Fruit fly (Drosophila melanogaster) whole organism, embryonic: ENCODE measurements around the gene Paf-AHalpha.

Source experiments
- Adf1 ChIP-seq: fragments of 200-800 bp; sonication (Bioruptor generic); IDR thresholded peaks from 2 replicates; pipeline ENCODE4 v1.3.6; 2022; ENCODE audit warnings: missing biosample characterization, missing genetic modification characterization
- CG10267 ChIP-seq: fragments of 200-800 bp; sonication (Bioruptor generic); optimal IDR thresholded peaks from 2 replicates; lab custom pipeline; 2018; ENCODE audit warnings: missing biosample characterization, mild to moderate bottlenecking, missing genetic modification characterization, moderate library complexity
- CG10366 ChIP-seq: fragments of 200-800 bp; sonication (Bioruptor generic); IDR thresholded peaks from 2 replicates; pipeline ENCODE4 v1.3.6; 2022; ENCODE audit warnings: missing biosample characterization, missing genetic modification characterization
- CG11456 ChIP-seq: fragments of 200-800 bp; sonication (Bioruptor generic); IDR thresholded peaks from 3 replicates; pipeline ENCODE4 v1.3.6; 2022; ENCODE audit warnings: missing biosample characterization, missing genetic modification characterization
- CG11560 ChIP-seq: fragments of 200-800 bp; sonication (Bioruptor generic); IDR thresholded peaks from 3 replicates; pipeline ENCODE4 v1.3.6; 2022; ENCODE audit warnings: missing biosample characterization, missing genetic modification characterization
- CG12104 ChIP-seq: fragments of 200-800 bp; sonication (Bioruptor generic); optimal IDR thresholded peaks from 3 replicates; lab custom pipeline; 2016; ENCODE audit warnings: missing biosample characterization, missing genetic modification characterization
- CG12219 ChIP-seq: fragments of 200-800 bp; sonication (Bioruptor generic); optimal IDR thresholded peaks from 3 replicates; lab custom pipeline; 2018; ENCODE audit warnings: missing biosample characterization, mild to moderate bottlenecking, missing genetic modification characterization
- CG13624 ChIP-seq: fragments of 200-800 bp; sonication (Bioruptor generic); optimal IDR thresholded peaks from 2 replicates; lab custom pipeline; 2016; ENCODE audit warnings: missing biosample characterization, missing genetic modification characterization
- CG13894 ChIP-seq: fragments of 200-800 bp; sonication (Bioruptor generic); optimal IDR thresholded peaks from 3 replicates; lab custom pipeline; 2018; ENCODE audit warnings: missing biosample characterization, mild to moderate bottlenecking, missing genetic modification characterization, moderate library complexity
- CG14441 ChIP-seq: fragments of 200-800 bp; sonication (Bioruptor generic); IDR thresholded peaks from 2 replicates; pipeline ENCODE4 v1.3.6; 2022; ENCODE audit warnings: missing biosample characterization, missing genetic modification characterization
- CG16863 ChIP-seq: fragments of 200-800 bp; sonication (Bioruptor generic); optimal IDR thresholded peaks from 3 replicates; lab custom pipeline; 2016; ENCODE audit warnings: missing biosample characterization, missing genetic modification characterization
- CG1832 ChIP-seq: fragments of 200-800 bp; sonication (Bioruptor generic); optimal IDR thresholded peaks from 2 replicates; lab custom pipeline; 2017; ENCODE audit warnings: missing biosample characterization, mild to moderate bottlenecking, missing genetic modification characterization, inconsistent platforms
- CG2199 ChIP-seq: fragments of 200-800 bp; sonication (Bioruptor generic); IDR thresholded peaks from 3 replicates; pipeline ENCODE4 v1.3.6; 2022; ENCODE audit warnings: missing biosample characterization, missing genetic modification characterization
- CG33557 ChIP-seq: fragments of 200-800 bp; sonication (Bioruptor generic); optimal IDR thresholded peaks from 2 replicates; lab custom pipeline; 2019; ENCODE audit warnings: missing biosample characterization, mild to moderate bottlenecking, missing genetic modification characterization, moderate library complexity
- CG34376 ChIP-seq: fragments of 200-800 bp; sonication (Bioruptor generic); optimal IDR thresholded peaks from 2 replicates; lab custom pipeline; 2018; ENCODE audit warnings: missing biosample characterization, mild to moderate bottlenecking, missing genetic modification characterization
- CG3838 ChIP-seq: fragments of 200-800 bp; sonication (Bioruptor generic); optimal IDR thresholded peaks from 3 replicates; lab custom pipeline; 2016; ENCODE audit warnings: missing biosample characterization, missing genetic modification characterization
- CG3847 ChIP-seq: fragments of 200-800 bp; sonication (Bioruptor generic); IDR thresholded peaks from 2 replicates; pipeline ENCODE4 v1.3.6; 2022; ENCODE audit warnings: missing biosample characterization, missing genetic modification characterization
- CG42726 ChIP-seq: fragments of 200-800 bp; sonication (Bioruptor generic); IDR thresholded peaks from 2 replicates; pipeline ENCODE4 v1.3.6; 2022; ENCODE audit warnings: missing biosample characterization, missing genetic modification characterization; ENCODE audit not compliant: partially characterized antibody
- CG7556 ChIP-seq: fragments of 200-800 bp; sonication (Bioruptor generic); optimal IDR thresholded peaks from 2 replicates; lab custom pipeline; 2017; ENCODE audit warnings: missing biosample characterization, mild to moderate bottlenecking, missing genetic modification characterization
- CG7745 ChIP-seq: fragments of 200-800 bp; sonication (Bioruptor generic); optimal IDR thresholded peaks from 2 replicates; lab custom pipeline; 2018; ENCODE audit warnings: missing biosample characterization, mild to moderate bottlenecking, missing genetic modification characterization, moderate library complexity
- CrebB ChIP-seq: fragments of 200-800 bp; sonication (Bioruptor generic); optimal IDR thresholded peaks from 3 replicates; lab custom pipeline; 2018; ENCODE audit warnings: missing biosample characterization, mild to moderate bottlenecking, missing genetic modification characterization
- D19B ChIP-seq: fragments of 200-800 bp; sonication (Bioruptor generic); optimal IDR thresholded peaks from 2 replicates; lab custom pipeline; 2017; ENCODE audit warnings: missing biosample characterization, mild to moderate bottlenecking, missing genetic modification characterization
- Deaf1 ChIP-seq: fragments of 200-800 bp; optimal IDR thresholded peaks from 3 replicates; lab custom pipeline; 2019; ENCODE audit warnings: missing biosample characterization, mild to moderate bottlenecking, missing genetic modification characterization, moderate library complexity
- Dip2 ChIP-seq: fragments of 200-800 bp; sonication (Bioruptor generic); IDR thresholded peaks from 2 replicates; pipeline ENCODE4 v1.3.6; 2022; ENCODE audit warnings: missing biosample characterization, missing genetic modification characterization
- Dll ChIP-seq: fragments of 200-800 bp; sonication (Bioruptor generic); IDR thresholded peaks from 4 replicates; pipeline ENCODE4 v1.3.6; 2022; ENCODE audit warnings: missing biosample characterization, missing genetic modification characterization; ENCODE audit not compliant: partially characterized antibody
- H2.0 ChIP-seq: fragments of 200-800 bp; sonication (Bioruptor generic); IDR thresholded peaks from 2 replicates; pipeline ENCODE4 v1.3.6; 2022; ENCODE audit warnings: missing biosample characterization, missing genetic modification characterization
- Lhr ChIP-seq: fragments of 200-800 bp; sonication (Bioruptor generic); optimal IDR thresholded peaks from 3 replicates; lab custom pipeline; 2017; ENCODE audit warnings: mild to moderate bottlenecking, missing biosample characterization, missing genetic modification reagents, missing genetic modification characterization
- MBD-R2 ChIP-seq: fragments of 200-800 bp; sonication (Bioruptor generic); IDR thresholded peaks from 2 replicates; pipeline ENCODE4 v1.3.6; 2022; ENCODE audit warnings: missing biosample characterization, missing genetic modification characterization
- Meics ChIP-seq: fragments of 200-800 bp; sonication (Bioruptor generic); optimal IDR thresholded peaks from 2 replicates; lab custom pipeline; 2017; ENCODE audit warnings: missing biosample characterization, mild to moderate bottlenecking, missing genetic modification characterization
- Myb ChIP-seq: fragments of 200-800 bp; sonication (Bioruptor generic); optimal IDR thresholded peaks from 2 replicates; lab custom pipeline; 2016; ENCODE audit warnings: missing biosample characterization, missing genetic modification characterization
- Nf-YC ChIP-seq: fragments of 200-800 bp; optimal IDR thresholded peaks from 3 replicates; lab custom pipeline; 2019; ENCODE audit warnings: missing biosample characterization, mild to moderate bottlenecking, missing genetic modification characterization, moderate library complexity
- Ravus ChIP-seq: fragments of 200-800 bp; sonication (Bioruptor generic); IDR thresholded peaks from 2 replicates; pipeline ENCODE4 v1.3.6; 2022; ENCODE audit warnings: missing biosample characterization, missing genetic modification characterization
- Tbp ChIP-seq: fragments of >200 bp; optimal IDR thresholded peaks from 2 replicates; lab custom pipeline; 2018; ENCODE audit warnings: missing biosample characterization, missing genetic modification characterization
- aop ChIP-seq: fragments of 200-800 bp; sonication (Bioruptor generic); IDR thresholded peaks from 2 replicates; pipeline ENCODE4 v1.3.6; 2022; ENCODE audit warnings: missing biosample characterization, missing genetic modification characterization
- chm ChIP-seq: fragments of 200-800 bp; sonication (Bioruptor generic); IDR thresholded peaks from 2 replicates; pipeline ENCODE4 v1.3.6; 2022; ENCODE audit warnings: missing biosample characterization, missing genetic modification characterization
- chn ChIP-seq: fragments of 200-800 bp; sonication (Bioruptor generic); optimal IDR thresholded peaks from 2 replicates; lab custom pipeline; 2016; ENCODE audit warnings: missing biosample characterization, missing genetic modification characterization
- ci ChIP-seq: fragments of 200-800 bp; sonication (Bioruptor generic); IDR thresholded peaks from 3 replicates; pipeline ENCODE4 v1.3.6; 2022; ENCODE audit warnings: missing biosample characterization, missing genetic modification characterization
- corto ChIP-seq: fragments of 200-800 bp; sonication (Bioruptor generic); optimal IDR thresholded peaks from 2 replicates; lab custom pipeline; 2016; ENCODE audit warnings: missing biosample characterization, mild to moderate bottlenecking, missing genetic modification characterization, moderate library complexity
- fd96Cb ChIP-seq: fragments of 200-800 bp; sonication (Bioruptor generic); optimal IDR thresholded peaks from 2 replicates; lab custom pipeline; 2018; ENCODE audit warnings: missing biosample characterization, mild to moderate bottlenecking, missing genetic modification characterization, moderate library complexity
- fu2 ChIP-seq: fragments of 200-800 bp; sonication (Bioruptor generic); optimal IDR thresholded peaks from 2 replicates; lab custom pipeline; 2016; ENCODE audit warnings: missing biosample characterization, missing genetic modification characterization
- grau ChIP-seq: fragments of 200-800 bp; optimal IDR thresholded peaks from 3 replicates; lab custom pipeline; 2019; ENCODE audit warnings: missing biosample characterization, mild to moderate bottlenecking, missing genetic modification characterization, moderate library complexity
- grn ChIP-seq: fragments of 200-800 bp; sonication (Bioruptor generic); optimal IDR thresholded peaks from 3 replicates; lab custom pipeline; 2017; ENCODE audit warnings: missing biosample characterization, missing genetic modification characterization
- gsb ChIP-seq: fragments of 200-800 bp; sonication (Bioruptor generic); IDR thresholded peaks from 2 replicates; pipeline ENCODE4 v1.3.6; 2022; ENCODE audit warnings: missing biosample characterization, missing genetic modification characterization
- gsb-n ChIP-seq: fragments of 200-800 bp; sonication (Bioruptor generic); optimal IDR thresholded peaks from 3 replicates; lab custom pipeline; 2018; ENCODE audit warnings: missing biosample characterization, mild to moderate bottlenecking, missing genetic modification characterization
- nerfin-2 ChIP-seq: fragments of 200-800 bp; sonication (Bioruptor generic); IDR thresholded peaks from 2 replicates; pipeline ENCODE4 v1.3.6; 2022; ENCODE audit warnings: missing biosample characterization, missing genetic modification characterization; ENCODE audit not compliant: partially characterized antibody
- onecut ChIP-seq: fragments of 200-800 bp; sonication (Bioruptor generic); IDR thresholded peaks from 2 replicates; pipeline ENCODE4 v1.3.6; 2022; ENCODE audit warnings: missing biosample characterization, missing genetic modification characterization
- sens ChIP-seq: fragments of 200-800 bp; sonication (Bioruptor generic); peaks from one replicate; lab custom pipeline; 2016; ENCODE audit warnings: missing biosample characterization, missing genetic modification characterization
- sna ChIP-seq: fragments of 200-800 bp; sonication (Bioruptor generic); IDR thresholded peaks from 2 replicates; pipeline ENCODE4 v1.3.6; 2022; ENCODE audit warnings: missing biosample characterization, missing genetic modification characterization; ENCODE audit not compliant: partially characterized antibody
- sob ChIP-seq: fragments of 200-800 bp; sonication (Bioruptor generic); IDR thresholded peaks from 2 replicates; pipeline ENCODE4 v1.3.6; 2022; ENCODE audit warnings: missing biosample characterization, missing genetic modification characterization
- tna ChIP-seq: fragments of 200-800 bp; sonication (Bioruptor generic); IDR thresholded peaks from 2 replicates; pipeline ENCODE4 v1.3.6; 2022; ENCODE audit warnings: missing biosample characterization, missing genetic modification characterization; ENCODE audit not compliant: partially characterized antibody
- toy ChIP-seq: fragments of 200-800 bp; sonication (Bioruptor generic); IDR thresholded peaks from 2 replicates; pipeline ENCODE4 v1.3.6; 2022; ENCODE audit warnings: missing biosample characterization, missing genetic modification characterization
- usp ChIP-seq: fragments of >200 bp; optimal IDR thresholded peaks from 2 replicates; lab custom pipeline; 2017; ENCODE audit warnings: missing biosample characterization, missing genetic modification characterization
- zfh2 ChIP-seq: fragments of 200-800 bp; sonication (Bioruptor generic); optimal IDR thresholded peaks from 2 replicates; lab custom pipeline; 2016; ENCODE audit warnings: missing biosample characterization, missing genetic modification characterization

The Paf-AHalpha gene

dm6 chrX:15748945-15749344, 36.4 kb downstream of the Paf-AHalpha start, which contains the start of gene Mvd (continued):
- TF ChIP-seq gsb-n (tag; lab: Kevin White, UChicago), result no peak
- peak; percentile 53 for TF ChIP-seq Myb (GFP tag; lab: Kevin White, UChicago)
- TF ChIP-seq CG16863, result no peak
- no peak for TF ChIP-seq CG11456 (GFP tag; lab: Robert Waterston, UW)
- TF ChIP-seq ci (GFP tag; lab: Robert Waterston, UW), result no peak
- TF ChIP-seq CG10366 (GFP tag; lab: Robert Waterston, UW), result no peak
- TF ChIP-seq grn (GFP tag; lab: Kevin White, UChicago), result no peak
- peak; percentile 7 for TF ChIP-seq CG34376 (GFP tag; lab: Kevin White, UChicago)
- TF ChIP-seq gsb, result no peak
- TF ChIP-seq usp (GFP tag; lab: Kevin White, UChicago), result no peak
- TF ChIP-seq CG7556 (GFP tag; lab: Kevin White, UChicago), result no peak
- no peak for TF ChIP-seq Deaf1 (tag; lab: Kevin White, UChicago)
- no peak for TF ChIP-seq tna (GFP tag; lab: Robert Waterston, UW)
- no peak for TF ChIP-seq sna (GFP tag; lab: Robert Waterston, UW)
- no peak for TF ChIP-seq Tbp (GFP tag; lab: Kevin White, UChicago)
- no peak for TF ChIP-seq CG12104 (GFP tag; lab: Kevin White, UChicago)
- no peak for TF ChIP-seq CG7745 (tag; lab: Kevin White, UChicago)
- no peak for TF ChIP-seq CG12219 (GFP tag; lab: Kevin White, UChicago)
- 0 out of 4 replicates have a peak, but pooled peaks have one; percentile 17 for TF ChIP-seq Dll
- TF ChIP-seq Lhr, result peak; percentile 29
- no peak for TF ChIP-seq CG11560 (tag; lab: Robert Waterston, UW)
- no peak for TF ChIP-seq CrebB (tag; lab: Kevin White, UChicago)
- TF ChIP-seq Dip2 (GFP tag; lab: Robert Waterston, UW), result no peak
- peak; percentile 64 for TF ChIP-seq CG10267 (tag; lab: Kevin White, UChicago)
- TF ChIP-seq toy (GFP tag; lab: Robert Waterston, UW), result no peak
- no peak for TF ChIP-seq corto (GFP tag; lab: Kevin White, UChicago)
- no peak for TF ChIP-seq Nf-YC (tag; lab: Kevin White, UChicago)
- no peak for TF ChIP-seq CG42726
- TF ChIP-seq CG3847 (GFP tag; lab: Robert Waterston, UW), result no peak
- no peak for TF ChIP-seq CG13894 (tag; lab: Kevin White, UChicago)
- TF ChIP-seq fu2 (GFP tag; lab: Kevin White, UChicago), result no peak
- TF ChIP-seq CG2199 (GFP tag; lab: Robert Waterston, UW), result 0 out of 3 replicates have a peak, but pooled peaks have one; percentile 24
- TF ChIP-seq CG3838, result no peak
- TF ChIP-seq D19B (GFP tag; lab: Kevin White, UChicago), result no peak
- TF ChIP-seq onecut (GFP tag; lab: Robert Waterston, UW), result no peak
- TF ChIP-seq chm (GFP tag; lab: Robert Waterston, UW), result no peak
- peak; percentile 8; the same call in 1 of the 2 replicates for TF ChIP-seq Adf1 (GFP tag; lab: Robert Waterston, UW)
- no peak for TF ChIP-seq sob (GFP tag; lab: Robert Waterston, UW)
- no peak for TF ChIP-seq sens (GFP tag; lab: Kevin White, UChicago)
- no peak for TF ChIP-seq zfh2 (GFP tag; lab: Kevin White, UChicago)
- no peak for TF ChIP-seq nerfin-2 (GFP tag; lab: Robert Waterston, UW)
- TF ChIP-seq Meics (GFP tag; lab: Kevin White, UChicago), result no peak
- no peak for TF ChIP-seq Ravus
- TF ChIP-seq H2.0 (GFP tag; lab: Robert Waterston, UW), result no peak
- TF ChIP-seq CG13624 (GFP tag; lab: Kevin White, UChicago), result peak; percentile 19
- TF ChIP-seq MBD-R2, result peak; percentile 78
- no peak for TF ChIP-seq CG1832 (GFP tag; lab: Kevin White, UChicago)
- TF ChIP-seq aop, result no peak
- no peak for TF ChIP-seq CG33557 (GFP tag; lab: Kevin White, UChicago)
- no peak for TF ChIP-seq chn (GFP tag; lab: Kevin White, UChicago)
- TF ChIP-seq CG14441 (GFP tag; lab: Robert Waterston, UW), result no peak
- no peak for TF ChIP-seq fd96Cb (tag; lab: Kevin White, UChicago)
- TF ChIP-seq grau (tag; lab: Kevin White, UChicago), result no peak
